Worm (Caenorhabditis elegans): ENCODE data around the gene pals-34.

DNA sequence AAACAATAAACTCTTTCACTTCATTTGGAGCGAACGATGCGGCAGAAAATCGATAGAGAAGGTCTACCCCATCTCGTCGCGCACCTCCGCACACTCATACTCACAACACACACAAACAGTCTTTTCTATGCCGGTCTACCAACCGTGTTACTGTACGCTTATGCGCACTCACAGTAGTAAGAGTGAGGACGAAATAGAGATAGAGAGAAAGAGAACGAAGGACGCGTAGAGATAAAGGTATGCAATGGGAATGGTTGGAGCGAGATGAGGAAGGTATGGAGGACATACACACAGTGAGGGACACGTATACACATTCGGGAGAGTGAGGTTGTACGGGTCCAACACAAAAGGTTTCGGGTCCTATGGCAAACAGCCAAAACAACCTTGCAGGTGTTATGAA is 22.5 kb upstream of the pals-34 start:
- peak; percentile 24; the same call in 1 of the 2 replicates for TF ChIP-seq flt-1 (GFP tag; IDR thresholded peaks at IDR 0.05)
- peak; percentile 14 for TF ChIP-seq cog-1 (tag; optimal IDR thresholded peaks at IDR 0.05)
